Fruit fly (Drosophila melanogaster): ENCODE data around the gene Nost.

Nost gene

DNA sequence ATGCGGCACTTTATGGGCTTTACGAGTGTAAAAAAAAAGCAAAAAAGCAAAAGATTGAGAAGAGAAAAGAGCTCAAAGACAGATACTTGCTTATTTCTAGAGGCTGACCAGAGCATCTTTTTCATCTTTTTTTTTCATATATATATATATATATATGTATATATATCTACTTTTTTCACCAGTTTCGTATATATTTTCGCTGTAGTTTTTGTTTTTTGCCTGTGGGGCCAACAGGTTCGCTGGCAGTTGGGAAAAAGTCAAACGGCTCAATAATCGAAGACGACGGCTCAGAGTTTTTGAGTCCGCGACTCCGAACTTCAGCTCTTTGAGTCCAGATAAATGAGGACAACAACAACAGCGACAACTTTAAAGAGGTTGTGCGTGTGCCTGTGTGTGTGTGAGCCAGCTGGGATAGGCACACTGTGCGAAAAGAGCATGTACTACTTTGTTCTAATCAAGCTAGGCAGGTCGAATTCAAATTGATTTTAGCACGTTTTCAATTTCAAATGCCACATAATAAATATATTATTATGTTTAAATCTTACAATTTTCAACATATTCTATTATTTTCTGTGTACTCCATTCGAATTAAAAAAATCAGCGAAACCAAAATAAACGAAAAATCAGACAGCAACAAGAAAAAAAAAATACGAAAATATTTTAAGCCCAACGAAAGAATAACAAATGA lies 36.9 kb downstream of the Nost start:
- TF ChIP-seq CG8478 (optimal IDR thresholded peaks at IDR 0.05) = no peak
- no peak for TF ChIP-seq psq (optimal IDR thresholded peaks at IDR 0.05)
- TF ChIP-seq usp (GFP tag; optimal IDR thresholded peaks at IDR 0.05) = no peak
- no peak for TF ChIP-seq EcR (GFP tag; optimal IDR thresholded peaks at IDR 0.05)
- TF ChIP-seq Dll (optimal IDR thresholded peaks at IDR 0.05) = no peak
- no peak for TF ChIP-seq pan (optimal IDR thresholded peaks at IDR 0.05)

DNA sequence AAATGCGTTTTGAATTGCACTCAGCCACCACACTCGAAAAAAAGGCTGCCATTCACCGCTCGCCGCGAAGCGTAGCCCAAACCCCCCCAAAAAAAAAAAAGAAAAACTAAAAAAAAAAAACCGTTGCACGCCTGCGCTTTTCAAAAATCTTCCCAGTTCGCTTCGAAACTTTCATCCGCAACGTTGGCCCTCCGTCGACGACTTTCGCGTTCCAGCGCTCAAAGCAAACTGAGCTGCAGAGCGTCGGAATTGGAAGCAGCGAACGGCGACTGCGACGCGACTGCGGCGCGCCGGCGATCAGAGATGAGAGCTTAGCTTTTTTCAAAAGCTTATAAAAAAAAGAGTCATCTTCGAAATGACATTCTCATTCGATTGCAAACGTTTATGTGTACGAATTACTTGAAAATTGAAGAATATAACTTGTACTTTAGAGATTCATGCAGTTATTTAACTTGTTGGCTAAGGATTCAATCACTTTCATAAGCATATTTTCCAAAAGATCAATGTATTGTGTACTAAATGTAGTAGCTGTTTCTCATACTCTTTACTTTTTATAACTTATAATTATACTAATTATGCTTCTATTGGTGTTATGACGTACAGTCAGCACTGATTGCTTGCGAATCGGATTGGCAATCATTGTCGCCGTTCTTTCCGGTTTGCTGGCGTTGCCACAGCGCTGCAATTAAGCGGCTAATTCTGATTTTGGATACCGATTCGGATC lies 37.9 kb downstream of the Nost start, which contains the start of gene CG15365:
Gene CG15365, minus strand, starts transcription at position 230 of the 724 bp plus-strand sequence.
- no peak for TF ChIP-seq pan (optimal IDR thresholded peaks at IDR 0.05)
- no peak for TF ChIP-seq usp (GFP tag; optimal IDR thresholded peaks at IDR 0.05)
- no peak for TF ChIP-seq Dll (optimal IDR thresholded peaks at IDR 0.05)
- no peak for TF ChIP-seq psq (optimal IDR thresholded peaks at IDR 0.05)
- no peak for TF ChIP-seq EcR (GFP tag; optimal IDR thresholded peaks at IDR 0.05)
- TF ChIP-seq CG8478 (optimal IDR thresholded peaks at IDR 0.05) = no peak

DNA sequence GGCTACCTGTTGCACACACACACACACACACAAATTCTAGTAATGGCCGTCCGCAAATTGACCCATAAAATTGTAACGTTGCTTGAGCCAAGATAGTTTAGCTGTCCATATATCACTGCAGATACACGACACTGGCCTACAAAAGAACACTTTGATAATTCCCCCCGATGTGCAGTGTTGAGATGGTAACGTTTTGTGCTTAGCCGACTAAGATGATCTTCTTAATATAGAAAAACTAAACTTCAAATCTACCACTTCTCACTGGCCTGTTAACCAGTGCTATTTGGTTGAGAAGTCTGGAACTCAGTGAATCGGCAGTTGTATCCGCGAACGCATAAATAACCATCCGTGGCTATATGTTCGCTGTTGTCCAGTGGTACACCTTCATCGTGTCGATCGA lies 38.8 kb downstream of the Nost start:
- TF ChIP-seq EcR (GFP tag; optimal IDR thresholded peaks at IDR 0.05) = no peak
- no peak for TF ChIP-seq CG8478 (optimal IDR thresholded peaks at IDR 0.05)
- no peak for TF ChIP-seq usp (GFP tag; optimal IDR thresholded peaks at IDR 0.05)
- no peak for TF ChIP-seq Dll (optimal IDR thresholded peaks at IDR 0.05)
- no peak for TF ChIP-seq pan (optimal IDR thresholded peaks at IDR 0.05)
- no peak for TF ChIP-seq psq (optimal IDR thresholded peaks at IDR 0.05)

DNA sequence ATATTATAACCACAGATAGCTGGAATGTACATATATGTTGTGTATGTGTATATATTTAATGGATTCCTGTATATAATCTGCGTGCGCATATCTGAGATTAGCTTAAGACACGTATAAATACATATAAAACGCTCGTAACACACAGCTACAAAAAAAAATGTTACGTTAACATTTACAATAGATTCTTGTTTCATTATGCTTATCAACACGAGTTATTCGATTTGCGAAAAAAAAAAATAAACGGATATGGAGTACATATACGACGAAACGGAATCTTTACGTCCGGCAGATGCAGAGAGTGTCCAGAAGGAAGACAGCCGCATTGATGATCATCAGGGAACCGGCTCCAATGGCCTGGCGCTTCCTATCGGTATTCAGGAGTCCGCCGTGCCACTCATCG lies 41.3 kb downstream of the Nost start, which contains the start of gene CG10970:
Gene CG10970, minus strand, starts transcription at position 101 of the 400 bp plus-strand sequence.
- TF ChIP-seq psq (optimal IDR thresholded peaks at IDR 0.05) (no peak), pan (optimal IDR thresholded peaks at IDR 0.05) (no peak), Dll (optimal IDR thresholded peaks at IDR 0.05) (no peak), usp (GFP tag; optimal IDR thresholded peaks at IDR 0.05) (no peak), EcR (GFP tag; optimal IDR thresholded peaks at IDR 0.05) (no peak), CG8478 (optimal IDR thresholded peaks at IDR 0.05) (no peak)

DNA sequence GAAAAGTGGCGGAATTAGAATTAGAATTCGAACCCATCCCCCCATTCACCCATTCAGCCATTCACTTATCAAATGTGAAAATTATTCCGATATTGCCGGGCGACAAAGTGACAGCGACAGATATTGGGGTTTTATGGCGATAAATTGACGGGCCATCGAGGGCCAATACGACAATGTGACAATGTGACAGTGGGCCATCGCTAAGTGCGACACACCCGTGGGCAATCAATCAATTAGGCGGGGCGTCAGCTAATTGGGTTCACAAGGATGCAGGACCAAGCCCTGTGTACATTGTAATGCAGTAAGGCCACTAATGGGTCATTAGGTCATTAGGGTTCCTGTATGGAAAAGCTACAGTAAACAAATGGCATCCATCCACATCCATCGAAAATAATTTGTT lies 44.0 kb downstream of the Nost start:
- TF ChIP-seq pan (optimal IDR thresholded peaks at IDR 0.05) (no peak), CG8478 (optimal IDR thresholded peaks at IDR 0.05) (no peak), psq (optimal IDR thresholded peaks at IDR 0.05) (no peak), EcR (GFP tag; optimal IDR thresholded peaks at IDR 0.05) (no peak), usp (GFP tag; optimal IDR thresholded peaks at IDR 0.05) (no peak), Dll (optimal IDR thresholded peaks at IDR 0.05) (no peak)

DNA sequence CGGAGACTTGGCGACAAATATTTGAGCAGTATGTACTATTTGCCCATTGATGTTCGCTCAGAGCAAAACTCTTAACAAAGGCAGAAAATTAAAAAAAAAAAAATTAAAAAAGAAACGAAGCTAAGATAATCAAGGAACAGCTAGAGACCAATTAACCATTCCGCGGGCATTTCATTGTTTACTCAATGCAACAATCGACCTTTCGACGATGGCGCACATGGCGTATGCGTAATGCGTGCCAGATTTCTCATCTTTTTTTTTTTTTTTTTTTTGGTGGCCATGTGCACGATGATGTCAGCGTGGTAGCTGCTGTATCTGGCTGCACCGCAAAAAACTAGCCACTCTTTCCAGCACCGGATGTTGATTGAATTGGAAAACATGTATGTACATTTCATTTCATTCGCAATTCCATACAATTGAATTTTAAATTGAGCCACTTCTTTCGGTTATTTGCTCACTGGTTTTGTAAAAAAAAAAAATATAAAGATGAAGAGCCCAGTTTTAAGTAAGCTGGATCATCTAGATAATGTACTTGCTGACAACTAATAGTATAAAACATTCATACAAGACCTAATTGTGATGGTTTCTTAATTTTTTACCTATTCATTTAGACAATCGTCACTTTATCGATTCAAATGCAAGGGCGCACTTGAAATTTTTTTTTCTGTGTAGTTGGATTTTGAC lies 45.8 kb downstream of the Nost start:
- TF ChIP-seq psq (optimal IDR thresholded peaks at IDR 0.05) (no peak), CG8478 (optimal IDR thresholded peaks at IDR 0.05) (no peak), usp (GFP tag; optimal IDR thresholded peaks at IDR 0.05) (no peak), Dll (optimal IDR thresholded peaks at IDR 0.05) (no peak), EcR (GFP tag; optimal IDR thresholded peaks at IDR 0.05) (no peak), pan (optimal IDR thresholded peaks at IDR 0.05) (no peak)

DNA sequence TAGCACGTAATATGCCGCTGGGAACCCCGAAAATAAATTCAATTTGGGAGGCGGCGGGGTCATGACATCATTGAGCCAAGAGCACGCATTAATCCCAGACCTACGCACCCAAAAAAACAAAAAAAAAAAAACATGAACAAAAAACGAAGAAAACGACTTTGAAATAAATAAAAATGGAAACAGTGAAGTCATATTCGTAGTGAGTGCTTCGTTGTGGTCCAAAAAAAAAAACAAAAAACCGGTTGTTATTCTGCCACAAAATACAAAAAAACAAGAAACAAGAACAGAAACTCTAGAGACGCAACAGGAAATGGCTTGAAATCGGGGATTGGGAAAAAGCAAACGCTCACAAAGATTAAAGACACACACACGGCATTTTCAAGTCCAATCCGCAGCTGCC lies 47.6 kb downstream of the Nost start:
- TF ChIP-seq usp (GFP tag; optimal IDR thresholded peaks at IDR 0.05) (no peak), CG8478 (optimal IDR thresholded peaks at IDR 0.05) (no peak), Dll (optimal IDR thresholded peaks at IDR 0.05) (no peak), pan (optimal IDR thresholded peaks at IDR 0.05) (no peak), psq (optimal IDR thresholded peaks at IDR 0.05) (no peak), EcR (GFP tag; optimal IDR thresholded peaks at IDR 0.05) (no peak)

DNA sequence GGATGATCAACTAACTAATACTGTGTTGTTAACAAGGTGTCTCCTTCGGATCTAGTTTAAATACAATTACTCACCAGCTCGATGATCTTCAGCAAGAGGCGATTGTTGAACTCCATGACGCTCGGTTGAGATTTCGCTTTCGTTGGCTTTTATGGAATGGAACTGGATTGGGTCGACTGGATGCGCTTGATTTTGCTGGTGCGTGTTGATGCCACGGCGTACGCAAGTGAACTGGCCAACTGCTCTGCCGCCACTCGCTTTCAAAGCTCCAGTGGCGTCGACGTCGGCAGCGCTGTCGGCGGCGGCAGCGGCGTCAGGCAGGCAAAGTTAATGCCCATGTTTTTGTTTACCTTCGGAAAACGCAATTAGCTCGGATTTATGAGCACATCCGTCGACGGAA lies 48.3 kb downstream of the Nost start, which contains the start of gene CG44325:
Gene CG44325, minus strand, starts transcription at position 237 of the 400 bp plus-strand sequence.
- no peak for TF ChIP-seq Dll (optimal IDR thresholded peaks at IDR 0.05)
- no peak for TF ChIP-seq EcR (GFP tag; optimal IDR thresholded peaks at IDR 0.05)
- TF ChIP-seq pan (optimal IDR thresholded peaks at IDR 0.05) = no peak
- no peak for TF ChIP-seq CG8478 (optimal IDR thresholded peaks at IDR 0.05)
- no peak for TF ChIP-seq usp (GFP tag; optimal IDR thresholded peaks at IDR 0.05)

DNA sequence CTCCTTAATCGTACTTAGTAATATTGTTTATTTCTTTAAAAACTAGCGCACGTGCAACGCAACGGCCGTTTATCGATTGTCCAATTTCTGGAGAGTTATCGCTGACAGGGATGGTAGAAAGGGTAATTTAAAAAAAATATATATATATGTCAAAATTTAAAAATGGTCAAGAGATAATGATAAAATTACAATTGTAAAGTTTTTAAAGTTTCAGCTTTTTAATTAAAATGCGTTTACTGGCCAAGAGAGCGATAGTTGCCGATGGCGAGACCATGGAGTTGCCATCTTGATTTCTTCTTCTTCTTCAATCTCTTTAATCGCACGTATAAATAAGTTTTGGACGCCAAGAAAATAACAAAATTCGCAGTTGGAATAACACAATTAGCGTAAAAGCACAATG lies 51.0 kb downstream of the Nost start, which contains the start of the genes CG7246 and HP1b:
Gene CG7246, minus strand, starts transcription at position 96 of the 400 bp plus-strand sequence.
Gene HP1b, plus strand, starts transcription at position 102 of the 400 bp plus-strand sequence.
- TF ChIP-seq CG8478 (optimal IDR thresholded peaks at IDR 0.05) = no peak
- TF ChIP-seq pan (optimal IDR thresholded peaks at IDR 0.05) = no peak
- TF ChIP-seq Dll (optimal IDR thresholded peaks at IDR 0.05) = no peak
- TF ChIP-seq psq (optimal IDR thresholded peaks at IDR 0.05) = no peak
- no peak for TF ChIP-seq usp (GFP tag; optimal IDR thresholded peaks at IDR 0.05)
- no peak for TF ChIP-seq EcR (GFP tag; optimal IDR thresholded peaks at IDR 0.05)

DNA sequence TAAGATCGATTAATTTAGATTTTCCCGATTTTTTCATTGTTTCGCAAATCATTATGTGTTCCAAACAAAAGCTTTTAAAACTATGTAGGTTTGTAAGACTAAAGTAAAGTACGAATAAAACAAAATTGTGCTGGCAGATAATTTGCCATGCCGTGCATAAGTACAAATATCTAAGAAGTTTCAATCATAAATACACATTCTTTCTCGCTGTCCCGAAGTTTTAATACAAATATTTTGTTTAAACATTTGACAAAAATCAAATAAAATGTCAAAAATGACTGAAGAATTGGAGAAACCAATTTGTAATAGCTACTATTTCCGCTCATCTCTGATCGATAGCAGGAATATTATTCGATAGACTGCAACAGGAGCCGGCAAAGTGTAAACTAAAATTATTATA lies 52.6 kb downstream of the Nost start, which contains the start of gene APC4:
Gene APC4, plus strand, starts transcription at position 332 of the 400 bp plus-strand sequence.
- TF ChIP-seq EcR (GFP tag; optimal IDR thresholded peaks at IDR 0.05) (no peak), CG8478 (optimal IDR thresholded peaks at IDR 0.05) (no peak), psq (optimal IDR thresholded peaks at IDR 0.05) (no peak), Dll (optimal IDR thresholded peaks at IDR 0.05) (no peak)

DNA sequence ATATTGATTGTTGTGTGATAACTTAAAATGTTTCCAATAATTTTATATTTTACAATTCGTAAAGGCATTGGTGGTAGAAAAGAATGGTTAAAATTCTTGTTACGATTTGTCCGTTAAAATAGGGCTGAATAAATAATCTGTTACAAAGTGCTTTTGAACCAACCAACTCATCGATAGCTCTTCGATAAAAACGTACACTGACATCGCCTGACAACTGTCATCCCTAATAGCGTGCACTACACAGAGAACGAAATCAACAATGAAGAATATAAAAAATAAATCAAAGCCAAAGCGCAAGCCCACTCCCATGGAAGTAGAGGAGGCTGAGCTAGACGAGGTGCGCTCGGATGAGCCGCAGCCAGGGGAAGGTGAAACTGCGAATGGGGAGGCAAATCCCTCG lies 55.7 kb downstream of the Nost start, which contains the start of gene CG32708:
Gene CG32708, plus strand, starts transcription at position 207 of the 400 bp plus-strand sequence.
- no peak for TF ChIP-seq pan (optimal IDR thresholded peaks at IDR 0.05)
- TF ChIP-seq CG8478 (optimal IDR thresholded peaks at IDR 0.05) = no peak
- no peak for TF ChIP-seq EcR (GFP tag; optimal IDR thresholded peaks at IDR 0.05)
- no peak for TF ChIP-seq usp (GFP tag; optimal IDR thresholded peaks at IDR 0.05)
- TF ChIP-seq psq (optimal IDR thresholded peaks at IDR 0.05) = no peak
- no peak for TF ChIP-seq Dll (optimal IDR thresholded peaks at IDR 0.05)
